Fruit fly (Drosophila melanogaster) whole organism, embryonic: ENCODE results near the gene CG18131.

Source experiments
- Asciz ChIP-seq: fragments of 200-800 bp; sonication (Bioruptor generic); optimal IDR thresholded peaks from 2 replicates; lab custom pipeline; 2017; ENCODE audit warnings: missing biosample characterization, mild to moderate bottlenecking, missing genetic modification characterization, missing genetic modification reagents
- B-H1 ChIP-seq: fragments of 200-800 bp; sonication (Bioruptor generic); IDR thresholded peaks from 3 replicates; pipeline ENCODE4 v1.3.6; 2022; ENCODE audit warnings: missing biosample characterization, missing genetic modification characterization
- CG10274 ChIP-seq: fragments of 200-800 bp; sonication (Bioruptor generic); optimal IDR thresholded peaks from 3 replicates; lab custom pipeline; 2017; ENCODE audit warnings: missing biosample characterization, mild to moderate bottlenecking, missing genetic modification characterization
- CG14441 ChIP-seq: fragments of 200-800 bp; sonication (Bioruptor generic); IDR thresholded peaks from 2 replicates; pipeline ENCODE4 v1.3.6; 2022; ENCODE audit warnings: missing biosample characterization, missing genetic modification characterization
- CG14667 ChIP-seq: fragments of 200-800 bp; sonication (Bioruptor generic); IDR thresholded peaks from 2 replicates; pipeline ENCODE4 v1.3.6; 2022; ENCODE audit warnings: missing biosample characterization, missing genetic modification characterization
- CG1602 ChIP-seq: fragments of 200-800 bp; sonication (Bioruptor generic); optimal IDR thresholded peaks from 3 replicates; lab custom pipeline; 2016; ENCODE audit warnings: missing biosample characterization, missing genetic modification characterization
- CG1603 ChIP-seq: fragments of 200-800 bp; sonication (Bioruptor generic); optimal IDR thresholded peaks from 2 replicates; lab custom pipeline; 2019; ENCODE audit warnings: missing biosample characterization, mild to moderate bottlenecking, missing genetic modification characterization, moderate library complexity
- CG17186 ChIP-seq: fragments of 200-800 bp; sonication (Bioruptor generic); optimal IDR thresholded peaks from 3 replicates; lab custom pipeline; 2017; ENCODE audit warnings: missing biosample characterization, missing genetic modification reagents, missing genetic modification characterization
- CG17359 ChIP-seq: fragments of 200-800 bp; sonication (Bioruptor generic); optimal IDR thresholded peaks from 3 replicates; lab custom pipeline; 2018; ENCODE audit warnings: missing biosample characterization, mild to moderate bottlenecking, missing genetic modification characterization, moderate library complexity
- CG17361 ChIP-seq: fragments of 200-800 bp; sonication (Bioruptor generic); IDR thresholded peaks from 3 replicates; pipeline ENCODE4 v1.3.6; 2022; ENCODE audit warnings: missing biosample characterization, missing genetic modification characterization
- CG18599 ChIP-seq: fragments of 200-800 bp; sonication (Bioruptor generic); optimal IDR thresholded peaks from 3 replicates; lab custom pipeline; 2017; ENCODE audit warnings: missing biosample characterization, missing genetic modification characterization, mild to moderate bottlenecking, moderate library complexity, missing genetic modification reagents
- CG2678 ChIP-seq: fragments of 200-800 bp; sonication (Bioruptor generic); optimal IDR thresholded peaks from 3 replicates; lab custom pipeline; 2019; ENCODE audit warnings: missing biosample characterization, mild to moderate bottlenecking, missing genetic modification characterization, moderate library complexity
- CG31441 ChIP-seq: fragments of 200-800 bp; sonication (Bioruptor generic); IDR thresholded peaks from 2 replicates; pipeline ENCODE4 v1.3.6; 2022; ENCODE audit warnings: missing biosample characterization, missing genetic modification characterization
- CG34422 ChIP-seq: fragments of 200-800 bp; sonication (Bioruptor generic); IDR thresholded peaks from 3 replicates; pipeline ENCODE4 v1.3.6; 2022; ENCODE audit warnings: missing biosample characterization, missing genetic modification characterization
- CG4424 ChIP-seq: fragments of 200-800 bp; sonication (Bioruptor generic); optimal IDR thresholded peaks from 3 replicates; lab custom pipeline; 2016; ENCODE audit warnings: missing biosample characterization, missing genetic modification characterization
- CG4820 ChIP-seq: fragments of 200-800 bp; sonication (Bioruptor generic); optimal IDR thresholded peaks from 3 replicates; lab custom pipeline; 2016; ENCODE audit warnings: missing biosample characterization, missing genetic modification characterization
- CG7372 ChIP-seq: fragments of 200-800 bp; sonication (Bioruptor generic); IDR thresholded peaks from 2 replicates; pipeline ENCODE4 v1.3.6; 2022; ENCODE audit warnings: missing biosample characterization, missing genetic modification characterization
- CG8359 ChIP-seq: fragments of 200-800 bp; sonication (Bioruptor generic); optimal IDR thresholded peaks from 2 replicates; lab custom pipeline; 2017; ENCODE audit warnings: missing biosample characterization, mild to moderate bottlenecking, missing genetic modification characterization, borderline replicate concordance
- CG8388 ChIP-seq: fragments of 200-800 bp; sonication (Bioruptor generic); optimal IDR thresholded peaks from 2 replicates; lab custom pipeline; 2019; ENCODE audit warnings: missing biosample characterization, mild to moderate bottlenecking, missing genetic modification characterization, moderate library complexity
- CoRest ChIP-seq: fragments of 200-800 bp; sonication (Bioruptor generic); optimal IDR thresholded peaks from 3 replicates; lab custom pipeline; 2018; ENCODE audit warnings: missing biosample characterization, mild to moderate bottlenecking, missing genetic modification characterization, moderate library complexity
- D19B ChIP-seq: fragments of 200-800 bp; sonication (Bioruptor generic); optimal IDR thresholded peaks from 2 replicates; lab custom pipeline; 2017; ENCODE audit warnings: missing biosample characterization, mild to moderate bottlenecking, missing genetic modification characterization
- Dref ChIP-seq: fragments of 200-800 bp; sonication (Bioruptor generic); IDR thresholded peaks from 2 replicates; pipeline ENCODE4 v1.3.6; 2022; ENCODE audit warnings: missing biosample characterization, missing genetic modification characterization
- Drgx ChIP-seq: fragments of 200-800 bp; sonication (Bioruptor generic); IDR thresholded peaks from 2 replicates; pipeline ENCODE4 v1.3.6; 2022; ENCODE audit warnings: missing biosample characterization, missing genetic modification characterization
- Gug ChIP-seq: fragments of 200-800 bp; sonication (Bioruptor generic); IDR thresholded peaks from 4 replicates; pipeline ENCODE4 v1.3.6; 2022; ENCODE audit warnings: missing biosample characterization, missing genetic modification characterization
- MESR4 ChIP-seq: fragments of 200-800 bp; sonication (Bioruptor generic); optimal IDR thresholded peaks from 2 replicates; lab custom pipeline; 2018; ENCODE audit warnings: missing biosample characterization, mild to moderate bottlenecking, missing genetic modification characterization, moderate library complexity
- Meics ChIP-seq: fragments of 200-800 bp; sonication (Bioruptor generic); optimal IDR thresholded peaks from 2 replicates; lab custom pipeline; 2017; ENCODE audit warnings: missing biosample characterization, mild to moderate bottlenecking, missing genetic modification characterization
- Side ChIP-seq: fragments of 200-800 bp; sonication (Bioruptor generic); optimal IDR thresholded peaks from 2 replicates; lab custom pipeline; 2016; ENCODE audit warnings: missing biosample characterization, missing genetic modification characterization
- YL-1 ChIP-seq: fragments of 200-800 bp; sonication (Bioruptor generic); optimal IDR thresholded peaks from 3 replicates; lab custom pipeline; 2017; ENCODE audit warnings: missing biosample characterization, mild to moderate bottlenecking, missing genetic modification characterization
- chif ChIP-seq, 2 experiments: fragments of 200-800 bp; sonication (Bioruptor generic); optimal IDR thresholded peaks; 3 replicates each; lab custom pipeline; 2016; ENCODE audit warnings: missing biosample characterization in 2 of 2, missing genetic modification characterization in 2 of 2
- cwo ChIP-seq: fragments of 200-800 bp; sonication (Bioruptor generic); optimal IDR thresholded peaks from 3 replicates; lab custom pipeline; 2017; ENCODE audit warnings: missing biosample characterization, missing genetic modification characterization, mild to moderate bottlenecking, moderate library complexity, missing genetic modification reagents
- dan ChIP-seq: fragments of 200-800 bp; sonication (Bioruptor generic); IDR thresholded peaks from 2 replicates; pipeline ENCODE4 v1.3.6; 2022; ENCODE audit warnings: missing biosample characterization, missing genetic modification characterization
- dimm ChIP-seq: fragments of 200-800 bp; sonication (Bioruptor generic); IDR thresholded peaks from 2 replicates; pipeline ENCODE4 v1.3.6; 2022; ENCODE audit warnings: missing biosample characterization, missing genetic modification characterization
- esg ChIP-seq: fragments of 200-800 bp; sonication (Bioruptor generic); conservative IDR thresholded peaks from 2 replicates; pipeline ENCODE4 v1.3.6; 2022; ENCODE audit warnings: missing biosample characterization, missing genetic modification characterization
- eve ChIP-seq, 2 experiments: fragments of >200 bp; optimal IDR thresholded peaks; 2 replicates each; lab custom pipeline; 2017; ENCODE audit warnings: missing biosample characterization in 2 of 2, missing genetic modification characterization in 2 of 2
- ewg ChIP-seq: fragments of 200-800 bp; sonication (Bioruptor generic); optimal IDR thresholded peaks from 3 replicates; lab custom pipeline; 2017; ENCODE audit warnings: mild to moderate bottlenecking, missing biosample characterization, missing genetic modification reagents, missing genetic modification characterization
- fd3F ChIP-seq: fragments of 200-800 bp; sonication (Bioruptor generic); optimal IDR thresholded peaks from 2 replicates; lab custom pipeline; 2018; ENCODE audit warnings: missing biosample characterization, mild to moderate bottlenecking, missing genetic modification characterization, moderate library complexity
- gcm2 ChIP-seq: fragments of 200-800 bp; sonication (Bioruptor generic); optimal IDR thresholded peaks from 2 replicates; lab custom pipeline; 2016; ENCODE audit warnings: missing biosample characterization, missing genetic modification characterization
- lab ChIP-seq: fragments of 200-800 bp; sonication (Bioruptor generic); optimal IDR thresholded peaks from 3 replicates; lab custom pipeline; 2017; ENCODE audit warnings: missing biosample characterization, missing genetic modification characterization, mild to moderate bottlenecking, moderate library complexity, missing genetic modification reagents
- lmd ChIP-seq: fragments of 200-800 bp; sonication (Bioruptor generic); IDR thresholded peaks from 2 replicates; pipeline ENCODE4 v1.3.6; 2022; ENCODE audit warnings: missing biosample characterization, missing genetic modification characterization
- prd ChIP-seq, 3 experiments: fragments of >200 bp in 2 of 3; fragments of 200-800 bp in 1 of 3; sonication (Bioruptor generic) in 1 of 3; optimal IDR thresholded peaks in 2 of 3; IDR thresholded peaks in 1 of 3; 2 replicates in 2 of 3; 3 replicates in 1 of 3; pipeline versions ENCODE4 v1.3.6 to Lab custom; 2017 to 2022; ENCODE audit warnings: missing biosample characterization in 1 of 3, missing genetic modification characterization in 1 of 3
- row ChIP-seq: fragments of 200-800 bp; sonication (Bioruptor generic); IDR thresholded peaks from 3 replicates; pipeline ENCODE4 v1.3.6; 2022; ENCODE audit warnings: missing biosample characterization, missing genetic modification characterization
- sens ChIP-seq: fragments of 200-800 bp; sonication (Bioruptor generic); peaks from one replicate; lab custom pipeline; 2016; ENCODE audit warnings: missing biosample characterization, missing genetic modification characterization
- stc ChIP-seq: fragments of 200-800 bp; sonication (Bioruptor generic); IDR thresholded peaks from 2 replicates; pipeline ENCODE4 v1.3.6; 2022; ENCODE audit warnings: missing biosample characterization, missing genetic modification characterization
- ttk ChIP-seq: fragments of 200-800 bp; sonication (Bioruptor generic); IDR thresholded peaks from 2 replicates; pipeline ENCODE4 v2.1.2; 2022; ENCODE audit warnings: missing biosample characterization, missing genetic modification characterization
- zen ChIP-seq: fragments of 200-800 bp; sonication (Bioruptor generic); optimal IDR thresholded peaks from 3 replicates; lab custom pipeline; 2018; ENCODE audit warnings: missing biosample characterization, mild to moderate bottlenecking, missing genetic modification characterization, moderate library complexity

The CG18131 gene

dm6 chr2L:1491791-1492345 lies 8.5 kb downstream of the CG18131 start, which contains the start of gene CG31928 (continued):
- no peak for TF ChIP-seq YL-1 (GFP tag; lab: Kevin White, UChicago)

DNA sequence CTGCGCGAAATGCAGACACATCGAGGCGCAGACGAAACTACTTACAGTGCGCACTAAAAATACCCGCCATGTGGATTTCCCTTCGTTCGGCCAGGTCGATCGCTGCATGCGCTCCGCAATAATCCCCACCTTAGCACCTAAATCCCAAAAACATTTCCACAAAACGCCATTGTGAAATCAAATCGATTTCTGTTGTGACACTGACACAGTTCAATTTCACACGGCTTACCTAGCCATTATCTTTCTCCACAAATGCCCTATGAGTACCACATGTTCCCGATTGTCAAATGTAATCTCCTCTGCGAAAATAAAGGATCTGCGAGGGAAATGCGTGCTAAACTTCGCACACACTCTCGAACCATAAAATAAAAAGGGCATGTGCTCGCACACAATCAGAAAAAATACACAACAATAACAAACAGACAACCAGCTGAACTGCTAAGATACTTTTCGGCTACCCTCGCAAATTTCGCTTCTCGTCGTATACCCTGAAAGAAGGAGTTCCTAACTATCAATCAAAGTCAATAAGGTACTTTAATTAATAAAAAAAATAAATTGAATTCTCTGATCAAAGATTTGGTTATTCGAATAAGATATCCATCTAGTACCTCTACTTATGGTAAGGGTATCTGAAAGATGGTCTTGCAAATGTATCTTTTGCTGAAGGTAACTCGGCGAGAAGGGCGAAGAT lies 14.3 kb downstream of the CG18131 start:
- TF ChIP-seq Side (GFP tag; lab: Kevin White, UChicago), result no peak
- peak; percentile 21; the same call in 1 of the 2 replicates for TF ChIP-seq Dref (GFP tag; lab: Robert Waterston, UW)
- TF ChIP-seq eve (GFP tag; optimal IDR thresholded peaks at IDR 0.05; lab: Kevin White, UChicago), result peak in 1 of 2 experiments; percentile 37
- peak; percentile 63; the same call in 1 of the 2 replicates for TF ChIP-seq stc
- TF ChIP-seq CG1602 (GFP tag; lab: Kevin White, UChicago), result no peak
- 0 out of 2 replicates have a peak, but pooled peaks have one; percentile 19 for TF ChIP-seq dimm
- TF ChIP-seq gcm2, result no peak
- TF ChIP-seq CG18599 (GFP tag; lab: Kevin White, UChicago), result peak; percentile 23
- TF ChIP-seq CG14667 (GFP tag; lab: Robert Waterston, UW), result peak; percentile 21; the same call in 1 of the 2 replicates
- TF ChIP-seq CG31441 (GFP tag; lab: Robert Waterston, UW), result 0 out of 2 replicates have a peak, but pooled peaks have one; percentile 19
- peak; percentile 15 for TF ChIP-seq zen (tag; lab: Kevin White, UChicago)
- TF ChIP-seq dan (GFP tag; lab: Robert Waterston, UW), result no peak
- peak; percentile 45 for TF ChIP-seq CG2678
- TF ChIP-seq row (GFP tag; lab: Robert Waterston, UW), result peak; percentile 33; the same call in 1 of the 3 replicates
- peak; percentile 97 for TF ChIP-seq CG10274
- TF ChIP-seq MESR4 (GFP tag; lab: Kevin White, UChicago), result no peak
- TF ChIP-seq CG4820 (GFP tag; lab: Kevin White, UChicago), result no peak
- TF ChIP-seq esg, result 0 out of 2 replicates have a peak, but pooled peaks have one; percentile 7
- TF ChIP-seq CG1603 (tag; lab: Kevin White, UChicago), result peak; percentile 29
- TF ChIP-seq CG17361 (GFP tag; lab: Robert Waterston, UW), result 0 out of 3 replicates have a peak, but pooled peaks have one; percentile 26
- no peak for TF ChIP-seq prd (optimal IDR thresholded peaks at IDR 0.05; lab: Kevin White, UChicago)
- peak; percentile 70 for TF ChIP-seq prd (GFP tag; IDR thresholded peaks at IDR 0.05; lab: Robert Waterston, UW)
- TF ChIP-seq CG17359 (tag; lab: Kevin White, UChicago), result peak; percentile 32
- peak; percentile 25; the same call in 1 of the 3 replicates for TF ChIP-seq B-H1
- TF ChIP-seq CG14441, result peak; percentile 70
- no peak for TF ChIP-seq ewg
- no peak for TF ChIP-seq Asciz (GFP tag; lab: Kevin White, UChicago)
- peak; percentile 59 for TF ChIP-seq sens (GFP tag; lab: Kevin White, UChicago)
- TF ChIP-seq CG34422 (GFP tag; lab: Robert Waterston, UW), result peak; percentile 36; the same call in 2 of the 3 replicates
- peak; percentile 39; the same call in 1 of the 2 replicates for TF ChIP-seq lmd (GFP tag; lab: Robert Waterston, UW)
- peak; percentile 22 for TF ChIP-seq Meics
- peak; percentile 5 for TF ChIP-seq CG17186 (GFP tag; lab: Kevin White, UChicago)
- TF ChIP-seq D19B (GFP tag; lab: Kevin White, UChicago), result no peak
- no peak for TF ChIP-seq chif (GFP tag; optimal IDR thresholded peaks at IDR 0.05; lab: Kevin White, UChicago)
- TF ChIP-seq CG7372 (GFP tag; lab: Robert Waterston, UW), result no peak
- TF ChIP-seq lab (GFP tag; lab: Kevin White, UChicago), result peak; percentile 26
- peak; percentile 88 for TF ChIP-seq CG8388 (GFP tag; lab: Kevin White, UChicago)
- peak; percentile 59; the same call in 3 of the 4 replicates for TF ChIP-seq Gug (GFP tag; lab: Robert Waterston, UW)
- TF ChIP-seq cwo (GFP tag; lab: Kevin White, UChicago), result peak; percentile 15
- TF ChIP-seq CoRest (tag; lab: Kevin White, UChicago), result no peak
- no peak for TF ChIP-seq fd3F
- no peak for TF ChIP-seq CG8359
- TF ChIP-seq CG4424 (GFP tag; lab: Kevin White, UChicago), result peak; percentile 13
- peak; percentile 82 for TF ChIP-seq Drgx (GFP tag; lab: Robert Waterston, UW)
- peak; percentile 28; the same call in 1 of the 2 replicates for TF ChIP-seq ttk
